Worm (Caenorhabditis elegans) whole organism, L1 larva: Measurements from ENCODE around the gene F07A11.5.

ENCODE experiments used
- C34B4.2 ChIP-seq: sonication (generic microtip); optimal IDR thresholded peaks from 2 replicates; lab custom pipeline; 2017; ENCODE audit warnings: mild to moderate bottlenecking, missing genetic modification characterization, missing compliant biosample characterization
- blmp-1 ChIP-seq: fragments of 150-350 bp; optimal IDR thresholded peaks from 2 replicates; lab custom pipeline; 2014; ENCODE audit warnings: missing biosample characterization, missing genetic modification characterization
- lir-3 ChIP-seq: sonication (generic microtip); optimal IDR thresholded peaks from 2 replicates; lab custom pipeline; 2016; ENCODE audit warnings: mild to moderate bottlenecking, missing genetic modification characterization, moderate library complexity, missing compliant biosample characterization; ENCODE audit not compliant: poor library complexity
- nhr-47 ChIP-seq: sonication (generic microtip); optimal IDR thresholded peaks from 2 replicates; lab custom pipeline; 2016; ENCODE audit warnings: mild to moderate bottlenecking, missing genetic modification characterization, moderate library complexity, missing compliant biosample characterization
- skn-1 ChIP-seq: fragments of 150-350 bp; optimal IDR thresholded peaks from 2 replicates; lab custom pipeline; 2014; ENCODE audit warnings: missing biosample characterization, missing genetic modification characterization
- sup-37 ChIP-seq: fragments of 200-800 bp; sonication (Bioruptor generic); optimal IDR thresholded peaks from 2 replicates; lab custom pipeline; 2018; ENCODE audit warnings: mild to moderate bottlenecking, missing genetic modification characterization, missing compliant biosample characterization
- unc-62 ChIP-seq: fragments of 150-350 bp; optimal IDR thresholded peaks from 2 replicates; lab custom pipeline; 2014; ENCODE audit warnings: missing biosample characterization, missing genetic modification reagents, missing genetic modification characterization

DNA sequence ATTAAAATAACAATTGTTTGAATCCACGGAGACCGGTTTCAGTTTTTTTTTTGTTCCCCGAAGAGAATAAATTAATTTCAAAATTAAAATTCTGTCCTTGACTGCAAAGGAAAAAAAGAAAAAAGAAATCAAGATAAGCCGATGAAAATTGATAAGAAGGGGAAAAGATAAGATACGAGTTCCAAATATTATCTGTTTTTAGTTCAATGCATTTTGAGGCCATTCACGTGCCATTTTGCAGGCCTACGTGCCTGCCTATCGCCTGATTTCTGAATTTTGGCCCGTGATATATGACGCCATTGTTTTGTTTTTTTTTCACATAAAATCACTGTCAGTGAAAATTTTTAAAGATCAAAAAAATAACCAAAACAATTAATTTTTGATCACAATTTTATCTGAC is 638 bp upstream of the F07A11.5 start:
- TF ChIP-seq skn-1, result no peak
- no peak for TF ChIP-seq lir-3 (tag; lab: Kevin White, UChicago)
- TF ChIP-seq unc-62 (GFP tag; lab: Kevin White, UChicago), result no peak
- no peak for TF ChIP-seq nhr-47 (tag; lab: Kevin White, UChicago)
- no peak for TF ChIP-seq C34B4.2 (tag; lab: Kevin White, UChicago)
- TF ChIP-seq sup-37 (GFP tag; lab: Kevin White, UChicago), result no peak
- peak; percentile 50 for TF ChIP-seq blmp-1 (tag; lab: Kevin White, UChicago)
